Worm (Caenorhabditis elegans): ENCODE data around the gene lgc-6.
A peak's percentile ranks its signal among the peaks of the same experiment; 100 is the strongest.

Gene lgc-6

ce11 chrIV:8379278-8379677, 39.5 kb downstream of the lgc-6 start, which contains the start of gene nap-1 (continued):
- TF ChIP-seq blmp-1 (tag; optimal IDR thresholded peaks at IDR 0.05; ENCODE audit: insufficient read depth) (no peak), nhr-23 (tag; optimal IDR thresholded peaks at IDR 0.05) (no peak)

- TF ChIP-seq aly-2 (tag; optimal IDR thresholded peaks at IDR 0.05) (no peak), mdl-1 (tag; optimal IDR thresholded peaks at IDR 0.05) (no peak), skn-1 (tag; optimal IDR thresholded peaks at IDR 0.05) (no peak), sem-4 (tag; optimal IDR thresholded peaks at IDR 0.05) (no peak), blmp-1 (tag; optimal IDR thresholded peaks at IDR 0.05; ENCODE audit: insufficient read depth) (no peak), lin-13 (GFP tag; optimal IDR thresholded peaks at IDR 0.05) (no peak), ceh-16 (tag; optimal IDR thresholded peaks at IDR 0.05) (no peak), nhr-23 (tag; optimal IDR thresholded peaks at IDR 0.05) (no peak)
Observed at ce11 chrIV:8379683-8380082, 39.9 kb downstream of the lgc-6 start, which contains the start of gene praf-3. praf-3 (plus strand) TSS chrIV:8379983.

ce11 chrIV:8380266-8380850, 40.6 kb downstream of the lgc-6 start:
- TF ChIP-seq nhr-237 (tag; optimal IDR thresholded peaks at IDR 0.05) (no peak), nhr-129 (tag; optimal IDR thresholded peaks at IDR 0.05) (no peak), sma-9 (GFP tag; optimal IDR thresholded peaks at IDR 0.05) (peak; percentile 40), sma-9 (tag; optimal IDR thresholded peaks at IDR 0.05) (no peak), peb-1 (tag; optimal IDR thresholded peaks at IDR 0.05) (no peak), mbf-1 (tag; optimal IDR thresholded peaks at IDR 0.05) (no peak), nhr-10 (tag; optimal IDR thresholded peaks at IDR 0.05) (no peak), ama-1 (optimal IDR thresholded peaks at IDR 0.05) (no peak), ZK546.5 (tag; optimal IDR thresholded peaks at IDR 0.05) (no peak), ceh-82 (tag; optimal IDR thresholded peaks at IDR 0.05) (no peak), unc-62 (GFP tag; optimal IDR thresholded peaks at IDR 0.05) (no peak), blmp-1 (tag; optimal IDR thresholded peaks at IDR 0.05; ENCODE audit: insufficient read depth) (no peak), dmd-4 (tag; optimal IDR thresholded peaks at IDR 0.05) (no peak), ztf-11 (tag; optimal IDR thresholded peaks at IDR 0.05) (no peak), elt-1 (tag; optimal IDR thresholded peaks at IDR 0.05) (no peak), fos-1 (tag; optimal IDR thresholded peaks at IDR 0.05) (peak; percentile 78), crh-2 (tag; optimal IDR thresholded peaks at IDR 0.05) (peak; percentile 44), ceh-16 (tag; optimal IDR thresholded peaks at IDR 0.05) (no peak)

- TF ChIP-seq mdl-1 (tag; optimal IDR thresholded peaks at IDR 0.05) (no peak), nhr-23 (tag; optimal IDR thresholded peaks at IDR 0.05) (no peak), snpc-4 (tag; optimal IDR thresholded peaks at IDR 0.05) (no peak), unc-62 (GFP tag; optimal IDR thresholded peaks at IDR 0.05) (no peak), ama-1 (optimal IDR thresholded peaks at IDR 0.05) (no peak), nhr-11 (tag; optimal IDR thresholded peaks at IDR 0.05) (no peak)
Observed at ce11 chrIV:8382695-8383094, 43.0 kb downstream of the lgc-6 start, which contains the start of gene D2096.9. D2096.9 (minus strand) TSS chrIV:8382795.

- TF ChIP-seq nhr-77 (tag; optimal IDR thresholded peaks at IDR 0.05) (no peak), nhr-21 (tag; optimal IDR thresholded peaks at IDR 0.05) (no peak), ztf-1 (GFP tag; conservative IDR thresholded peaks at IDR 0.05) (no peak), sma-9 (GFP tag; optimal IDR thresholded peaks at IDR 0.05) (no peak), sma-9 (tag; optimal IDR thresholded peaks at IDR 0.05) (no peak), mdl-1 (tag; optimal IDR thresholded peaks at IDR 0.05) (no peak), nhr-12 (tag; optimal IDR thresholded peaks at IDR 0.05) (no peak), snpc-4 (tag; optimal IDR thresholded peaks at IDR 0.05) (no peak), F13H6.1 (tag; optimal IDR thresholded peaks at IDR 0.05) (no peak), skn-1 (tag; optimal IDR thresholded peaks at IDR 0.05) (no peak), ceh-82 (tag; optimal IDR thresholded peaks at IDR 0.05) (no peak)
Observed at ce11 chrIV:8384737-8385136, 45.0 kb downstream of the lgc-6 start.

- TF ChIP-seq lin-39 (tag; optimal IDR thresholded peaks at IDR 0.05), result no peak
- TF ChIP-seq nhr-25 (tag; optimal IDR thresholded peaks at IDR 0.05), result no peak
- TF ChIP-seq fos-1 (tag; optimal IDR thresholded peaks at IDR 0.05), result no peak
- no peak for TF ChIP-seq lin-13 (GFP tag; optimal IDR thresholded peaks at IDR 0.05)
- no peak for TF ChIP-seq nhr-129 (tag; optimal IDR thresholded peaks at IDR 0.05)
- TF ChIP-seq mab-5 (tag; optimal IDR thresholded peaks at IDR 0.05), result no peak
- TF ChIP-seq peb-1 (tag; optimal IDR thresholded peaks at IDR 0.05), result no peak
- no peak for TF ChIP-seq ZK546.5 (tag; optimal IDR thresholded peaks at IDR 0.05)
- no peak for TF ChIP-seq egl-27 (tag; optimal IDR thresholded peaks at IDR 0.05)
- no peak for TF ChIP-seq blmp-1 (tag; optimal IDR thresholded peaks at IDR 0.05; ENCODE audit: insufficient read depth)
- TF ChIP-seq nhr-6 (tag; optimal IDR thresholded peaks at IDR 0.05), result no peak
- TF ChIP-seq zag-1 (tag; optimal IDR thresholded peaks at IDR 0.05), result no peak
- no peak for TF ChIP-seq ztf-1 (GFP tag; conservative IDR thresholded peaks at IDR 0.05)
- no peak for TF ChIP-seq R02D3.7 (tag; optimal IDR thresholded peaks at IDR 0.05)
- no peak for TF ChIP-seq snpc-4 (tag; optimal IDR thresholded peaks at IDR 0.05)
Observed at ce11 chrIV:8385662-8386061, 45.9 kb downstream of the lgc-6 start.

Data from whole organism, L2 larva.